Fruit fly (Drosophila melanogaster) whole organism, pupa: ENCODE data around the gene Spn31A.

Experiments
- CG34367 ChIP-seq: fragments of 200-800 bp; sonication (Bioruptor generic); optimal IDR thresholded peaks from 2 replicates; lab custom pipeline; 2018; ENCODE audit warnings: missing biosample characterization, mild to moderate bottlenecking, missing genetic modification characterization
- CG8301 ChIP-seq: fragments of 200-800 bp; sonication (Bioruptor generic); optimal IDR thresholded peaks from 2 replicates; lab custom pipeline; 2018; ENCODE audit warnings: missing biosample characterization, mild to moderate bottlenecking, missing genetic modification characterization
- CG9948 ChIP-seq: fragments of 200-800 bp; sonication (Bioruptor generic); optimal IDR thresholded peaks from 2 replicates; lab custom pipeline; 2018; ENCODE audit warnings: missing biosample characterization, mild to moderate bottlenecking, missing genetic modification characterization, moderate library complexity
- Pif1A ChIP-seq: fragments of 200-800 bp; sonication (Bioruptor generic); optimal IDR thresholded peaks from 3 replicates; lab custom pipeline; 2016; ENCODE audit warnings: missing biosample characterization, missing genetic modification characterization

- no peak for TF ChIP-seq CG8301 (tag; lab: Kevin White, UChicago)
- no peak for TF ChIP-seq Pif1A
- no peak for TF ChIP-seq CG9948
- no peak for TF ChIP-seq CG34367 (tag; lab: Kevin White, UChicago)
Observed at dm6 chr2L:10049280-10049679, 11.3 kb upstream of the Spn31A start, which contains the start of gene CG33301.
